Worm (Caenorhabditis elegans) whole organism, early embryonic: Measurements from ENCODE around the gene W08E12.9.

ENCODE experiments used
- ama-1 ChIP-seq: fragments of 150-350 bp; optimal IDR thresholded peaks from 2 replicates; lab custom pipeline; 2014
- flt-1 ChIP-seq: fragments of 200-800 bp; sonication (Bioruptor generic); IDR thresholded peaks from 2 replicates; pipeline ENCODE4 v1.3.6; 2022; ENCODE audit warnings: missing genetic modification characterization, missing compliant biosample characterization
- hmbx-1 ChIP-seq: sonication (generic microtip); optimal IDR thresholded peaks from 2 replicates; lab custom pipeline; 2016; ENCODE audit warnings: mild to moderate bottlenecking, missing genetic modification characterization, missing compliant biosample characterization

- TF ChIP-seq ama-1 (lab: Kevin White, UChicago) = no peak
- no peak for TF ChIP-seq flt-1
- TF ChIP-seq hmbx-1 (tag; lab: Kevin White, UChicago) = no peak
Observed at ce11 chrIV:3289237-3289636, 18.1 kb downstream of the W08E12.9 start, which contains the start of gene gcy-23.
